Fruit fly (Drosophila melanogaster) whole organism, embryonic: ENCODE measurements around the gene CG32189.

Experiments
- Atf6 ChIP-seq: fragments of 200-800 bp; sonication (Bioruptor generic); IDR thresholded peaks from 2 replicates; pipeline ENCODE4 v1.3.6; 2022; ENCODE audit warnings: missing biosample characterization, missing genetic modification characterization
- B-H2 ChIP-seq: fragments of 200-800 bp; sonication (Bioruptor generic); optimal IDR thresholded peaks from 2 replicates; lab custom pipeline; 2018; ENCODE audit warnings: missing biosample characterization, mild to moderate bottlenecking, missing genetic modification characterization
- BtbVII ChIP-seq: fragments of 200-800 bp; sonication (Bioruptor generic); optimal IDR thresholded peaks from 3 replicates; lab custom pipeline; 2017; ENCODE audit warnings: missing biosample characterization, mild to moderate bottlenecking, missing genetic modification characterization
- CG10543 ChIP-seq: fragments of 200-800 bp; sonication (Bioruptor generic); optimal IDR thresholded peaks from 3 replicates; lab custom pipeline; 2017; ENCODE audit warnings: missing biosample characterization, mild to moderate bottlenecking, missing genetic modification characterization, moderate library complexity
- CG11247 ChIP-seq: fragments of 200-800 bp; sonication (Bioruptor generic); IDR thresholded peaks from 2 replicates; pipeline ENCODE4 v1.3.6; 2022; ENCODE audit warnings: missing biosample characterization, missing genetic modification characterization
- CG11504 ChIP-seq: fragments of 200-800 bp; sonication (Bioruptor generic); optimal IDR thresholded peaks from 3 replicates; lab custom pipeline; 2019; ENCODE audit warnings: missing biosample characterization, mild to moderate bottlenecking, missing genetic modification characterization, moderate library complexity
- CG11723 ChIP-seq: fragments of 200-800 bp; sonication (Bioruptor generic); optimal IDR thresholded peaks from 2 replicates; lab custom pipeline; 2017; ENCODE audit warnings: missing biosample characterization, mild to moderate bottlenecking, missing genetic modification characterization
- CG12104 ChIP-seq: fragments of 200-800 bp; sonication (Bioruptor generic); optimal IDR thresholded peaks from 3 replicates; lab custom pipeline; 2016; ENCODE audit warnings: missing biosample characterization, missing genetic modification characterization
- CG1233 ChIP-seq: fragments of 200-800 bp; sonication (Bioruptor generic); optimal IDR thresholded peaks from 4 replicates; lab custom pipeline; 2018; ENCODE audit warnings: missing biosample characterization, mild to moderate bottlenecking, missing genetic modification characterization
- CG12744 ChIP-seq: fragments of 200-800 bp; sonication (Bioruptor generic); optimal IDR thresholded peaks from 2 replicates; lab custom pipeline; 2016; ENCODE audit warnings: missing biosample characterization, missing genetic modification characterization
- CG14710 ChIP-seq: fragments of 200-800 bp; sonication (Bioruptor generic); optimal IDR thresholded peaks from 3 replicates; lab custom pipeline; 2019; ENCODE audit warnings: missing biosample characterization, mild to moderate bottlenecking, missing genetic modification characterization, moderate library complexity
- CG15514 ChIP-seq: fragments of 200-800 bp; sonication (Bioruptor generic); optimal IDR thresholded peaks from 3 replicates; lab custom pipeline; 2017; ENCODE audit warnings: missing biosample characterization, missing genetic modification characterization, mild to moderate bottlenecking, moderate library complexity, missing genetic modification reagents
- CG17829 ChIP-seq: fragments of 200-800 bp; optimal IDR thresholded peaks from 2 replicates; lab custom pipeline; 2019; ENCODE audit warnings: missing biosample characterization, mild to moderate bottlenecking, missing genetic modification characterization, moderate library complexity
- CG2120 ChIP-seq: fragments of 200-800 bp; sonication (Bioruptor generic); optimal IDR thresholded peaks from 3 replicates; lab custom pipeline; 2016; ENCODE audit warnings: missing biosample characterization, missing genetic modification characterization
- CG3281 ChIP-seq: fragments of 200-800 bp; sonication (Bioruptor generic); optimal IDR thresholded peaks from 3 replicates; lab custom pipeline; 2017; ENCODE audit warnings: missing biosample characterization, mild to moderate bottlenecking, missing genetic modification characterization
- CG4328 ChIP-seq: fragments of 200-800 bp; sonication (Bioruptor generic); optimal IDR thresholded peaks from 3 replicates; lab custom pipeline; 2017; ENCODE audit warnings: missing biosample characterization, missing genetic modification reagents, missing genetic modification characterization
- CG6765 ChIP-seq: fragments of 200-800 bp; sonication (Bioruptor generic); optimal IDR thresholded peaks from 3 replicates; lab custom pipeline; 2017; ENCODE audit warnings: missing biosample characterization, mild to moderate bottlenecking, missing genetic modification characterization
- CG6813 ChIP-seq: fragments of 200-800 bp; sonication (Bioruptor generic); optimal IDR thresholded peaks from 2 replicates; lab custom pipeline; 2017; ENCODE audit warnings: missing biosample characterization, missing genetic modification characterization, mild to moderate bottlenecking, moderate library complexity, missing genetic modification reagents
- CG8765 ChIP-seq: fragments of 200-800 bp; sonication (Bioruptor generic); IDR thresholded peaks from 2 replicates; pipeline ENCODE4 v1.3.6; 2022; ENCODE audit warnings: missing biosample characterization, missing genetic modification characterization
- CG9727 ChIP-seq: fragments of 200-800 bp; sonication (Bioruptor generic); optimal IDR thresholded peaks from 3 replicates; lab custom pipeline; 2017; ENCODE audit warnings: missing biosample characterization, mild to moderate bottlenecking, missing genetic modification characterization
- CG9817 ChIP-seq: fragments of 200-800 bp; sonication (Bioruptor generic); optimal IDR thresholded peaks from 2 replicates; lab custom pipeline; 2018; ENCODE audit warnings: missing biosample characterization, mild to moderate bottlenecking, missing genetic modification characterization, moderate library complexity
- D19B ChIP-seq: fragments of 200-800 bp; sonication (Bioruptor generic); optimal IDR thresholded peaks from 2 replicates; lab custom pipeline; 2017; ENCODE audit warnings: missing biosample characterization, mild to moderate bottlenecking, missing genetic modification characterization
- Dp ChIP-seq: fragments of 200-800 bp; sonication (Bioruptor generic); optimal IDR thresholded peaks from 2 replicates; lab custom pipeline; 2018; ENCODE audit warnings: missing biosample characterization, mild to moderate bottlenecking, missing genetic modification characterization, moderate library complexity
- Ets65A ChIP-seq: fragments of 200-800 bp; sonication (Bioruptor generic); peaks from one replicate; lab custom pipeline; 2016; ENCODE audit warnings: missing biosample characterization, missing genetic modification characterization
- Fer1 ChIP-seq: fragments of 200-800 bp; sonication (Bioruptor generic); optimal IDR thresholded peaks from 2 replicates; lab custom pipeline; 2017; ENCODE audit warnings: missing biosample characterization, mild to moderate bottlenecking, missing genetic modification characterization
- Fer2 ChIP-seq: fragments of 200-800 bp; sonication (Bioruptor generic); optimal IDR thresholded peaks from 2 replicates; lab custom pipeline; 2018; ENCODE audit warnings: missing biosample characterization, mild to moderate bottlenecking, missing genetic modification characterization, moderate library complexity
- Fer3 ChIP-seq: fragments of 200-800 bp; sonication (Bioruptor generic); optimal IDR thresholded peaks from 2 replicates; lab custom pipeline; 2018; ENCODE audit warnings: missing biosample characterization, mild to moderate bottlenecking, missing genetic modification characterization, moderate library complexity
- HHEX ChIP-seq: fragments of 200-800 bp; sonication (Bioruptor generic); optimal IDR thresholded peaks from 3 replicates; lab custom pipeline; 2017; ENCODE audit warnings: missing biosample characterization, mild to moderate bottlenecking, missing genetic modification characterization, missing genetic modification reagents
- Hand ChIP-seq: fragments of 200-800 bp; sonication (Bioruptor generic); optimal IDR thresholded peaks from 2 replicates; lab custom pipeline; 2017; ENCODE audit warnings: mild to moderate bottlenecking, missing biosample characterization, missing genetic modification reagents, missing genetic modification characterization
- Hey ChIP-seq: fragments of 200-800 bp; sonication (Bioruptor generic); optimal IDR thresholded peaks from 3 replicates; lab custom pipeline; 2018; ENCODE audit warnings: missing biosample characterization, mild to moderate bottlenecking, missing genetic modification characterization
- Hmr ChIP-seq: fragments of 200-800 bp; sonication (Bioruptor generic); optimal IDR thresholded peaks from 3 replicates; lab custom pipeline; 2017; ENCODE audit warnings: mild to moderate bottlenecking, missing biosample characterization, missing genetic modification reagents, missing genetic modification characterization
- Meics ChIP-seq: fragments of 200-800 bp; sonication (Bioruptor generic); optimal IDR thresholded peaks from 2 replicates; lab custom pipeline; 2017; ENCODE audit warnings: missing biosample characterization, mild to moderate bottlenecking, missing genetic modification characterization
- ac ChIP-seq: fragments of 200-800 bp; sonication (Bioruptor generic); optimal IDR thresholded peaks from 3 replicates; lab custom pipeline; 2017; ENCODE audit warnings: missing biosample characterization, mild to moderate bottlenecking, missing genetic modification characterization
- ap ChIP-seq: fragments of 200-800 bp; sonication (Bioruptor generic); IDR thresholded peaks from 2 replicates; pipeline ENCODE4 v1.3.6; 2022; ENCODE audit warnings: missing biosample characterization, missing genetic modification characterization
- ash1 ChIP-seq: fragments of 200-800 bp; sonication (Bioruptor generic); optimal IDR thresholded peaks from 2 replicates; lab custom pipeline; 2018; ENCODE audit warnings: missing biosample characterization, mild to moderate bottlenecking, missing genetic modification characterization
- ato ChIP-seq: fragments of 200-800 bp; sonication (Bioruptor generic); IDR thresholded peaks from 2 replicates; pipeline ENCODE4 v1.3.6; 2022; ENCODE audit warnings: missing biosample characterization, missing genetic modification characterization; ENCODE audit not compliant: partially characterized antibody
- bcd ChIP-seq: fragments of 200-800 bp; sonication (Bioruptor generic); optimal IDR thresholded peaks from 2 replicates; lab custom pipeline; 2017; ENCODE audit warnings: missing biosample characterization, mild to moderate bottlenecking, missing genetic modification characterization
- caup ChIP-seq: fragments of 200-800 bp; sonication (Bioruptor generic); optimal IDR thresholded peaks from 3 replicates; lab custom pipeline; 2017; ENCODE audit warnings: missing biosample characterization, mild to moderate bottlenecking, missing genetic modification characterization, moderate library complexity; ENCODE audit not compliant: severe bottlenecking
- croc ChIP-seq: fragments of 200-800 bp; sonication (Bioruptor generic); conservative IDR thresholded peaks from 3 replicates; pipeline ENCODE4 v1.3.6; 2022; ENCODE audit warnings: missing biosample characterization, missing genetic modification characterization
- ewg ChIP-seq: fragments of 200-800 bp; sonication (Bioruptor generic); optimal IDR thresholded peaks from 3 replicates; lab custom pipeline; 2017; ENCODE audit warnings: mild to moderate bottlenecking, missing biosample characterization, missing genetic modification reagents, missing genetic modification characterization
- exex ChIP-seq: fragments of 200-800 bp; sonication (Bioruptor generic); optimal IDR thresholded peaks from 4 replicates; lab custom pipeline; 2018; ENCODE audit warnings: missing biosample characterization, mild to moderate bottlenecking, missing genetic modification characterization, moderate library complexity
- eyg ChIP-seq: fragments of 200-800 bp; sonication (Bioruptor generic); optimal IDR thresholded peaks from 3 replicates; lab custom pipeline; 2016; ENCODE audit warnings: missing biosample characterization, missing genetic modification characterization
- fd3F ChIP-seq: fragments of 200-800 bp; sonication (Bioruptor generic); optimal IDR thresholded peaks from 2 replicates; lab custom pipeline; 2018; ENCODE audit warnings: missing biosample characterization, mild to moderate bottlenecking, missing genetic modification characterization, moderate library complexity
- org-1 ChIP-seq: fragments of 200-800 bp; sonication (Bioruptor generic); optimal IDR thresholded peaks from 2 replicates; lab custom pipeline; 2017; ENCODE audit warnings: missing biosample characterization, missing genetic modification characterization
- pfk ChIP-seq: fragments of 200-800 bp; sonication (Bioruptor generic); optimal IDR thresholded peaks from 2 replicates; lab custom pipeline; 2018; ENCODE audit warnings: missing biosample characterization, mild to moderate bottlenecking, missing genetic modification characterization, moderate library complexity
- pho ChIP-seq: fragments of 200-800 bp; sonication (Bioruptor generic); optimal IDR thresholded peaks from 2 replicates; lab custom pipeline; 2016; ENCODE audit warnings: missing biosample characterization, missing genetic modification characterization
- slou ChIP-seq: fragments of 200-800 bp; sonication (Bioruptor generic); optimal IDR thresholded peaks from 3 replicates; lab custom pipeline; 2016; ENCODE audit warnings: missing biosample characterization, missing genetic modification characterization
- tap ChIP-seq: fragments of 200-800 bp; optimal IDR thresholded peaks from 3 replicates; lab custom pipeline; 2019; ENCODE audit warnings: missing biosample characterization, mild to moderate bottlenecking, missing genetic modification characterization, moderate library complexity
- tin ChIP-seq: fragments of 200-800 bp; sonication (Bioruptor generic); optimal IDR thresholded peaks from 3 replicates; lab custom pipeline; 2016; ENCODE audit warnings: missing biosample characterization, missing genetic modification characterization

CG32189 gene

DNA sequence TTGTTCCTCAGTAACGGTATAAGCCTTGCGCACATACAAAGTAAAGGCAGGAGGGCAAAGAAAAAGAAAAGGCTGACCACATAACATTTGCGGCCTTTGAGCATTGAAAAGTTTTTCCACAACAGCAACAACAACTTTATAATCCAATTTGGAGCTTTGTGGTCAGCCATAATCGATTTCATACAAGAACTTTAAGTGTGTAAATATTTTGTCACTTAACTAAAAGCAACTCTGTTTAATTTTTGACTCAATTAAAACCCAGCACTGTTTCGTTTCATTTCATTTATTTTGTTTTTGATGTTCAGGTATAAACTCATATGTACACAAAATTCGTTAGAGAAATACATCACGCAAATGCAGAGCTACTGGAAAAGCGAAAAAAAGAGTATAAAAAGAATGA is 37.5 kb downstream of the CG32189 start, which contains the start of gene CG42816:
TSS of gene CG42816 (minus strand) at position 101 of the 400 bp plus-strand sequence.
- TF ChIP-seq D19B (GFP tag; lab: Kevin White, UChicago) (no peak), eyg (GFP tag; lab: Kevin White, UChicago) (no peak), Fer1 (GFP tag; lab: Kevin White, UChicago) (no peak), ato (no peak), pfk (GFP tag; lab: Kevin White, UChicago) (no peak), croc (GFP tag; lab: Robert Waterston, UW) (no peak), ac (GFP tag; lab: Kevin White, UChicago) (no peak), Dp (GFP tag; lab: Kevin White, UChicago) (no peak), CG1233 (GFP tag; lab: Kevin White, UChicago) (no peak), CG8765 (no peak), tap (no peak), ap (GFP tag; lab: Robert Waterston, UW) (no peak)
- TF ChIP-seq, all 482 proteins: peak for 0

dm6 chr3L:17791495-17791894 is 43.5 kb downstream of the CG32189 start:
- peak; percentile 13 for TF ChIP-seq CG4328
- no peak for TF ChIP-seq CG17829 (tag; lab: Kevin White, UChicago)
- TF ChIP-seq CG12104, result peak; percentile 45
- TF ChIP-seq CG11723 (GFP tag; lab: Kevin White, UChicago), result no peak
- peak; percentile 81 for TF ChIP-seq Fer3 (tag; lab: Kevin White, UChicago)
- TF ChIP-seq CG15514 (GFP tag; lab: Kevin White, UChicago), result peak; percentile 41
- peak; percentile 66 for TF ChIP-seq CG6765 (GFP tag; lab: Kevin White, UChicago)
- TF ChIP-seq Hand, result peak; percentile 49
- TF ChIP-seq ash1 (GFP tag; lab: Kevin White, UChicago), result peak; percentile 18
- peak; percentile 34 for TF ChIP-seq exex (tag; lab: Kevin White, UChicago)
- peak; percentile 80 for TF ChIP-seq B-H2 (GFP tag; lab: Kevin White, UChicago)
- peak; percentile 39 for TF ChIP-seq pho
- TF ChIP-seq CG11504 (tag; lab: Kevin White, UChicago), result no peak
- no peak for TF ChIP-seq CG14710 (tag; lab: Kevin White, UChicago)
- TF ChIP-seq CG12744, result peak; percentile 15
- TF ChIP-seq HHEX (GFP tag; lab: Kevin White, UChicago), result peak; percentile 70
- peak; percentile 13 for TF ChIP-seq Hey
- TF ChIP-seq CG2120, result peak; percentile 62
- peak; percentile 79 for TF ChIP-seq CG6813 (GFP tag; lab: Kevin White, UChicago)
- TF ChIP-seq bcd (GFP tag; lab: Kevin White, UChicago), result peak; percentile 3
- no peak for TF ChIP-seq Ets65A (GFP tag; lab: Kevin White, UChicago)
- peak; percentile 78 for TF ChIP-seq CG10543 (GFP tag; lab: Kevin White, UChicago)
- TF ChIP-seq Meics (GFP tag; lab: Kevin White, UChicago), result peak; percentile 81
- TF ChIP-seq fd3F (GFP tag; lab: Kevin White, UChicago), result peak; percentile 87
- peak; percentile 4 for TF ChIP-seq pfk (GFP tag; lab: Kevin White, UChicago)
- peak; percentile 79 for TF ChIP-seq BtbVII (GFP tag; lab: Kevin White, UChicago)
- peak; percentile 80 for TF ChIP-seq Atf6
- peak; percentile 49; the same call in 1 of the 2 replicates for TF ChIP-seq CG11247
- TF ChIP-seq Fer2 (tag; lab: Kevin White, UChicago), result peak; percentile 52
- peak; percentile 87 for TF ChIP-seq Hmr (GFP tag; lab: Kevin White, UChicago)
- TF ChIP-seq CG9817, result peak; percentile 42
- no peak for TF ChIP-seq tin (GFP tag; lab: Kevin White, UChicago)
- TF ChIP-seq CG3281 (GFP tag; lab: Kevin White, UChicago), result peak; percentile 88
- TF ChIP-seq CG9727 (GFP tag; lab: Kevin White, UChicago), result peak; percentile 7
- TF ChIP-seq caup (GFP tag; lab: Kevin White, UChicago), result peak; percentile 85
- peak; percentile 12 for TF ChIP-seq org-1 (GFP tag; lab: Kevin White, UChicago)
- TF ChIP-seq ewg (GFP tag; lab: Kevin White, UChicago), result no peak
- TF ChIP-seq slou (GFP tag; lab: Kevin White, UChicago), result peak; percentile 2
